Worm (Caenorhabditis elegans) whole organism, L4 larva: ENCODE results near the gene clh-6.

Experiments used
- F37D6.2 ChIP-seq: sonication (generic microtip); optimal IDR thresholded peaks from 2 replicates; lab custom pipeline; 2016; ENCODE audit warnings: mild to moderate bottlenecking, missing genetic modification characterization, missing compliant biosample characterization
- T20F7.1 ChIP-seq: fragments of 200-800 bp; sonication (Bioruptor generic); optimal IDR thresholded peaks from 2 replicates; lab custom pipeline; 2018; ENCODE audit warnings: mild to moderate bottlenecking, missing genetic modification characterization, missing compliant biosample characterization
- Y48G9A.11 ChIP-seq: fragments of 200-800 bp; sonication (Bioruptor generic); IDR thresholded peaks from 2 replicates; pipeline ENCODE4 v1.3.6; 2022; ENCODE audit warnings: missing genetic modification reagents, missing genetic modification characterization, missing compliant biosample characterization
- Y5F2A.4 ChIP-seq: fragments of 200-800 bp; sonication (Bioruptor generic); optimal IDR thresholded peaks from 2 replicates; lab custom pipeline; 2018; ENCODE audit warnings: mild to moderate bottlenecking, missing genetic modification characterization, missing compliant biosample characterization
- daf-12 ChIP-seq: fragments of 150-350 bp; optimal IDR thresholded peaks from 2 replicates; lab custom pipeline; 2014; ENCODE audit warnings: missing biosample characterization, missing genetic modification reagents, missing genetic modification characterization
- daf-8 ChIP-seq: fragments of 200-800 bp; sonication (Bioruptor generic); IDR thresholded peaks from 2 replicates; pipeline ENCODE4 v1.3.6; 2022; ENCODE audit warnings: missing genetic modification characterization, missing compliant biosample characterization
- hlh-30 ChIP-seq: sonication (generic microtip); optimal IDR thresholded peaks from 2 replicates; lab custom pipeline; 2017; ENCODE audit warnings: antibody characterized with exemption, mild to moderate bottlenecking, missing genetic modification characterization, missing compliant biosample characterization; ENCODE audit not compliant: insufficient read depth
- nhr-25 ChIP-seq: sonication (generic microtip); optimal IDR thresholded peaks from 2 replicates; lab custom pipeline; 2017; ENCODE audit warnings: missing genetic modification characterization, mild to moderate bottlenecking, missing compliant biosample characterization, antibody characterized with exemption, moderate library complexity, borderline replicate concordance; ENCODE audit not compliant: insufficient read depth
- nhr-28 ChIP-seq: fragments of 150-350 bp; optimal IDR thresholded peaks from 2 replicates; lab custom pipeline; 2014; ENCODE audit warnings: missing biosample characterization, missing genetic modification characterization
- php-3 ChIP-seq: fragments of 200-800 bp; sonication (Bioruptor generic); IDR thresholded peaks from 2 replicates; pipeline ENCODE4 v1.3.6; 2022; ENCODE audit warnings: missing genetic modification reagents, missing genetic modification characterization, missing compliant biosample characterization
- unc-62 ChIP-seq, 3 experiments: fragments of 150-350 bp in 1 of 3; sonication (generic microtip); optimal IDR thresholded peaks in 2 of 3; peaks in 1 of 3; 1 replicate in 1 of 3; 2 replicates in 2 of 3; lab custom pipeline; 2014 to 2017; ENCODE audit warnings: missing biosample characterization in 3 of 3, missing genetic modification characterization in 3 of 3, missing genetic modification reagents in 3 of 3, missing genotype in 1 of 3
- vab-7 ChIP-seq: fragments of 200-800 bp; sonication (Bioruptor generic); IDR thresholded peaks from 2 replicates; pipeline ENCODE4 v1.3.6; 2022; ENCODE audit warnings: missing genetic modification reagents, missing genetic modification characterization, missing compliant biosample characterization
- zip-11 ChIP-seq: fragments of 200-800 bp; sonication (Bioruptor generic); IDR thresholded peaks from 2 replicates; pipeline ENCODE4 v1.3.6; 2022; ENCODE audit warnings: missing genetic modification characterization, missing compliant biosample characterization

The clh-6 gene

ce11 chrV:12013298-12013697, 49.9 kb downstream of the clh-6 start, which contains the start of gene add-2 (continued):
- TF ChIP-seq T20F7.1 (GFP tag; lab: Kevin White, UChicago) (no peak), F37D6.2 (tag; lab: Kevin White, UChicago) (no peak), nhr-25 (tag; lab: Kevin White, UChicago) (no peak), zip-11 (GFP tag; lab: Robert Waterston, UW) (no peak), php-3 (peak; percentile 81), daf-8 (GFP tag; lab: Robert Waterston, UW) (no peak), Y5F2A.4 (GFP tag; lab: Kevin White, UChicago) (no peak), vab-7 (GFP tag; lab: Robert Waterston, UW) (no peak)

ce11 chrV:12011686-12012085, 51.5 kb downstream of the clh-6 start:
- TF ChIP-seq nhr-28, result peak; percentile 61
- TF ChIP-seq unc-62 (GFP tag; optimal IDR thresholded peaks at IDR 0.05 in 1 of 2; lab: Kevin White, UChicago), result peak in 1 of 2 experiments; percentile 76
- no peak for TF ChIP-seq unc-62 (tag; optimal IDR thresholded peaks at IDR 0.05; lab: Kevin White, UChicago)
- peak; percentile 5 for TF ChIP-seq hlh-30 (tag; lab: Kevin White, UChicago)
- TF ChIP-seq Y48G9A.11 (GFP tag; lab: Robert Waterston, UW), result no peak
- TF ChIP-seq daf-12 (tag; lab: Kevin White, UChicago), result no peak
- TF ChIP-seq, all 104 proteins: peak for 3
